Fruit fly (Drosophila melanogaster) whole organism, pupa: ENCODE data around the gene CG33282.

Experiments used
- CG10348 ChIP-seq: fragments of 200-800 bp; sonication (Bioruptor generic); IDR thresholded peaks from 2 replicates; pipeline ENCODE4 v1.3.6; 2022; ENCODE audit warnings: missing biosample characterization, missing genetic modification characterization
- CG12605 ChIP-seq: fragments of 200-800 bp; sonication (Bioruptor generic); IDR thresholded peaks from 2 replicates; pipeline ENCODE4 v1.3.6; 2022; ENCODE audit warnings: missing biosample characterization, missing genetic modification characterization
- CG13204 ChIP-seq: fragments of 200-800 bp; sonication (Bioruptor generic); optimal IDR thresholded peaks from 2 replicates; lab custom pipeline; 2018; ENCODE audit warnings: missing biosample characterization, mild to moderate bottlenecking, missing genetic modification characterization, moderate library complexity
- CG32121 ChIP-seq: fragments of 200-800 bp; sonication (Bioruptor generic); IDR thresholded peaks from 2 replicates; pipeline ENCODE4 v1.3.6; 2022; ENCODE audit warnings: missing biosample characterization, missing genetic modification characterization
- CG4496 ChIP-seq: fragments of 200-800 bp; sonication (Bioruptor generic); IDR thresholded peaks from 3 replicates; pipeline ENCODE4 v1.3.6; 2022; ENCODE audit warnings: missing biosample characterization, missing genetic modification characterization
- CG8159 ChIP-seq: fragments of 200-800 bp; sonication (Bioruptor generic); optimal IDR thresholded peaks from 3 replicates; lab custom pipeline; 2018; ENCODE audit warnings: missing biosample characterization, mild to moderate bottlenecking, missing genetic modification characterization, moderate library complexity
- CG9948 ChIP-seq: fragments of 200-800 bp; sonication (Bioruptor generic); optimal IDR thresholded peaks from 2 replicates; lab custom pipeline; 2018; ENCODE audit warnings: missing biosample characterization, mild to moderate bottlenecking, missing genetic modification characterization, moderate library complexity
- D1 ChIP-seq: fragments of 200-800 bp; sonication (Bioruptor generic); optimal IDR thresholded peaks from 2 replicates; lab custom pipeline; 2018; ENCODE audit warnings: missing biosample characterization, mild to moderate bottlenecking, missing genetic modification characterization, moderate library complexity
- EcR ChIP-seq: fragments of 200-800 bp; sonication (Bioruptor generic); optimal IDR thresholded peaks from 3 replicates; lab custom pipeline; 2019; ENCODE audit warnings: missing biosample characterization, missing genetic modification characterization, mild to moderate bottlenecking, moderate library complexity, missing genetic modification reagents
- Pif1A ChIP-seq: fragments of 200-800 bp; sonication (Bioruptor generic); optimal IDR thresholded peaks from 3 replicates; lab custom pipeline; 2016; ENCODE audit warnings: missing biosample characterization, missing genetic modification characterization
- fd96Ca ChIP-seq: fragments of 200-800 bp; sonication (Bioruptor generic); IDR thresholded peaks from 3 replicates; pipeline ENCODE4 v1.3.6; 2022; ENCODE audit warnings: missing biosample characterization, missing genetic modification characterization

- TF ChIP-seq EcR (GFP tag; lab: Kevin White, UChicago): peak; percentile 21
- TF ChIP-seq CG9948 (tag; lab: Kevin White, UChicago): no peak
- 0 out of 2 replicates have a peak, but pooled peaks have one; percentile 58 for TF ChIP-seq CG12605 (GFP tag; lab: Robert Waterston, UW)
- TF ChIP-seq CG10348: no peak
- TF ChIP-seq Pif1A: peak; percentile 43
- peak; percentile 77; the same call in 2 of the 3 replicates for TF ChIP-seq fd96Ca
- no peak for TF ChIP-seq CG13204 (GFP tag; lab: Kevin White, UChicago)
- TF ChIP-seq CG4496 (GFP tag; lab: Robert Waterston, UW): peak; percentile 62; the same call in 2 of the 3 replicates
- TF ChIP-seq CG32121 (GFP tag; lab: Robert Waterston, UW): peak; percentile 74
- TF ChIP-seq CG8159: peak; percentile 45
- TF ChIP-seq D1 (tag; lab: Kevin White, UChicago): no peak
Observed at dm6 chr2L:3371340-3371739, 43.6 kb downstream of the CG33282 start.
